Fruit fly (Drosophila melanogaster) whole organism, prepupa: Measurements from ENCODE around the gene tank.
A peak's percentile ranks its signal among the peaks of the same experiment; 100 is the strongest.

Experiments
- CG16779 ChIP-seq: fragments of 200-800 bp; sonication (Bioruptor generic); optimal IDR thresholded peaks from 3 replicates; lab custom pipeline; 2017; ENCODE audit warnings: missing biosample characterization, mild to moderate bottlenecking, missing genetic modification characterization
- CG3919 ChIP-seq: fragments of 200-800 bp; sonication (Bioruptor generic); optimal IDR thresholded peaks from 3 replicates; lab custom pipeline; 2016; ENCODE audit warnings: missing biosample characterization, missing genetic modification characterization
- CG6808 ChIP-seq: fragments of 200-800 bp; sonication (Bioruptor generic); optimal IDR thresholded peaks from 3 replicates; lab custom pipeline; 2017; ENCODE audit warnings: missing biosample characterization, missing genetic modification characterization, mild to moderate bottlenecking, moderate library complexity, missing genetic modification reagents
- CG8119 ChIP-seq: fragments of 200-800 bp; sonication (Bioruptor generic); IDR thresholded peaks from 3 replicates; pipeline ENCODE4 v1.3.6; 2022; ENCODE audit warnings: missing biosample characterization, missing genetic modification characterization
- spab ChIP-seq: fragments of 200-800 bp; sonication (Bioruptor generic); optimal IDR thresholded peaks from 2 replicates; lab custom pipeline; 2017; ENCODE audit warnings: missing biosample characterization, mild to moderate bottlenecking, missing genetic modification characterization, missing genetic modification reagents
- topi ChIP-seq: fragments of 200-800 bp; sonication (Bioruptor generic); optimal IDR thresholded peaks from 3 replicates; lab custom pipeline; 2016; ENCODE audit warnings: missing biosample characterization, missing genetic modification characterization

DNA sequence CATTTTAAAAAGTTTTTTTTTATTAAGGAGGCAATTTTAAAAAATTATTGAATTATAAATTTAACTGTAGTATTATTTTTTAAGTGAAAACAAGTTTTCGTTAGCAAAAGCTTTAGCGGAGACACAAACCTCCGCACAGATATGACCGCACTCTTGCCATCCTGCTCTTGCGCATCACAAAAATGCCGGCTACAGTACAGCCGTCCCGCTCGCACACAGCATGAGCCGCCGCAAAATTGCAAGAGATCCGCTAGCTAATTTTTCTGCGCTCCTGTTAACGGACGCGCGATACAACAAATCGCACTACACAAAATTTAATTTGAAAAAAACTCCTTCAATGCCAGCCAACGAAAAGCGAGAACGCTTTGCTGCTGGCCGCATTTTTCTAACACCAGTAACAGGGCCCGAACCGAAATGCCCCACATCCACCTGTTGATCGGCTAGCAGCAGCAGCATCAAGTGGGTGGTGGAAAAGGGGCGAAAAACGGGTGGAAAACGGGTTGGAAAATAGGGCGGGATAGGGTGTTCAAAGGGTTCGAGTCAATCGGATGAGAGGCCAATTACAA lies 27.7 kb downstream of the tank start:
- no peak for TF ChIP-seq CG16779 (tag; lab: Kevin White, UChicago)
- TF ChIP-seq topi (GFP tag; lab: Kevin White, UChicago) = peak; percentile 12
- TF ChIP-seq CG8119 (GFP tag; lab: Robert Waterston, UW) = no peak; the same call in 2 of the 3 replicates
- TF ChIP-seq spab (GFP tag; lab: Kevin White, UChicago) = no peak
- TF ChIP-seq CG3919 (GFP tag; lab: Kevin White, UChicago) = peak; percentile 42
- no peak for TF ChIP-seq CG6808 (GFP tag; lab: Kevin White, UChicago)
